Worm (Caenorhabditis elegans) whole organism, midembryonic: ENCODE data around the gene cnnm-3.

Experiments
- cog-1 ChIP-seq: sonication (generic microtip); optimal IDR thresholded peaks from 2 replicates; lab custom pipeline; 2016; ENCODE audit warnings: missing genetic modification characterization, missing compliant biosample characterization
- flt-1 ChIP-seq: fragments of 200-800 bp; sonication (Bioruptor generic); IDR thresholded peaks from 2 replicates; pipeline ENCODE4 v1.3.6; 2022; ENCODE audit warnings: missing genetic modification characterization, missing compliant biosample characterization
- ztf-23 ChIP-seq: fragments of 200-800 bp; sonication (Bioruptor generic); IDR thresholded peaks from 2 replicates; pipeline ENCODE4 v1.3.6; 2022; ENCODE audit warnings: missing genetic modification reagents, missing genetic modification characterization, missing compliant biosample characterization

- no peak for TF ChIP-seq ztf-23
- no peak for TF ChIP-seq flt-1 (GFP tag; lab: Robert Waterston, UW)
- no peak for TF ChIP-seq cog-1 (tag; lab: Kevin White, UChicago)
Measured at ce11 chrX:3049233-3049632, 3.6 kb upstream of the cnnm-3 start.
